Worm (Caenorhabditis elegans) whole organism, L1 larva: ENCODE results near the gene F35E12.6.
A peak's percentile ranks its signal among the peaks of the same experiment; 100 is the strongest.

Experiments
- F16B12.6 ChIP-seq: fragments of 150-350 bp; optimal IDR thresholded peaks from 2 replicates; lab custom pipeline; 2014; ENCODE audit warnings: missing biosample characterization, missing genetic modification characterization
- aly-2 ChIP-seq: fragments of 150-350 bp; optimal IDR thresholded peaks from 2 replicates; lab custom pipeline; 2014; ENCODE audit warnings: missing biosample characterization, missing genetic modification characterization
- blmp-1 ChIP-seq: fragments of 150-350 bp; optimal IDR thresholded peaks from 2 replicates; lab custom pipeline; 2014; ENCODE audit warnings: missing biosample characterization, missing genetic modification characterization
- ceh-63 ChIP-seq: fragments of 200-800 bp; sonication (Bioruptor generic); optimal IDR thresholded peaks from 2 replicates; lab custom pipeline; 2018; ENCODE audit warnings: mild to moderate bottlenecking, missing genetic modification characterization, missing compliant biosample characterization
- ceh-8 ChIP-seq: fragments of 200-800 bp; sonication (Bioruptor generic); optimal IDR thresholded peaks from 2 replicates; lab custom pipeline; 2018; ENCODE audit warnings: mild to moderate bottlenecking, missing genetic modification characterization, moderate library complexity, missing compliant biosample characterization
- ceh-88 ChIP-seq: fragments of 200-800 bp; sonication (Bioruptor generic); IDR thresholded peaks from 2 replicates; pipeline ENCODE4 v1.3.6; 2022; ENCODE audit warnings: missing genetic modification characterization, missing compliant biosample characterization
- dpl-1 ChIP-seq, 3 experiments: fragments of 150-350 bp in 2 of 3; sonication (generic microtip) in 1 of 3; optimal IDR thresholded peaks; 2 replicates each; lab custom pipeline; 2014 to 2017; ENCODE audit warnings: missing biosample characterization in 3 of 3, missing genetic modification characterization in 3 of 3, missing genetic modification reagents in 3 of 3
- dsc-1 ChIP-seq: sonication (generic microtip); optimal IDR thresholded peaks from 2 replicates; lab custom pipeline; 2016; ENCODE audit warnings: mild to moderate bottlenecking, missing genetic modification characterization, missing compliant biosample characterization
- efl-1 ChIP-seq, 4 experiments: fragments of 150-350 bp; optimal IDR thresholded peaks in 3 of 4; peaks in 1 of 4; 1 replicate in 1 of 4; 2 replicates in 3 of 4; lab custom pipeline; 2014; ENCODE audit warnings: missing biosample characterization in 2 of 4, missing genetic modification characterization in 2 of 4, missing genetic modification reagents in 2 of 4
- egl-13 ChIP-seq: sonication (generic microtip); optimal IDR thresholded peaks from 2 replicates; lab custom pipeline; 2016; ENCODE audit warnings: missing genotype, missing genetic modification reagents, missing genetic modification characterization, missing compliant biosample characterization
- egl-27 ChIP-seq, 2 experiments: fragments of 150-350 bp in 1 of 2; sonication (generic microtip); optimal IDR thresholded peaks; 3 replicates each; lab custom pipeline; 2017 to 2018; ENCODE audit warnings: missing biosample characterization in 2 of 2, missing genetic modification characterization in 2 of 2, missing genetic modification reagents in 2 of 2
- elt-2 ChIP-seq: sonication (generic microtip); optimal IDR thresholded peaks from 2 replicates; lab custom pipeline; 2016; ENCODE audit warnings: missing genetic modification characterization, mild to moderate bottlenecking, inconsistent platforms, missing compliant biosample characterization, missing genetic modification reagents
- elt-3 ChIP-seq, 6 experiments: fragments of 150-350 bp in 1 of 6; sonication (generic microtip); optimal IDR thresholded peaks; 2 replicates each; lab custom pipeline; 2017 to 2018; ENCODE audit warnings: missing biosample characterization in 6 of 6, missing genetic modification characterization in 6 of 6, inconsistent platforms in 1 of 6
- ets-5 ChIP-seq: fragments of 200-800 bp; sonication (Bioruptor generic); IDR thresholded peaks from 2 replicates; pipeline ENCODE4 v1.3.6; 2022; ENCODE audit warnings: missing genetic modification characterization, missing compliant biosample characterization
- fkh-8 ChIP-seq: sonication (generic microtip); optimal IDR thresholded peaks from 2 replicates; lab custom pipeline; 2016; ENCODE audit warnings: mild to moderate bottlenecking, missing genetic modification characterization, missing compliant biosample characterization
- fos-1 ChIP-seq: fragments of 150-350 bp; optimal IDR thresholded peaks from 2 replicates; lab custom pipeline; 2014; ENCODE audit warnings: missing biosample characterization, missing genetic modification characterization
- hlh-17 ChIP-seq: fragments of 200-800 bp; sonication (Bioruptor generic); optimal IDR thresholded peaks from 2 replicates; lab custom pipeline; 2018; ENCODE audit warnings: missing genetic modification characterization, mild to moderate bottlenecking, missing compliant biosample characterization, moderate library complexity, borderline replicate concordance
- hlh-4 ChIP-seq: sonication (generic microtip); optimal IDR thresholded peaks from 2 replicates; lab custom pipeline; 2016; ENCODE audit warnings: mild to moderate bottlenecking, missing genetic modification characterization, missing compliant biosample characterization
- hpl-2 ChIP-seq: fragments of 150-350 bp; optimal IDR thresholded peaks from 2 replicates; lab custom pipeline; 2014; ENCODE audit warnings: missing biosample characterization, missing genetic modification reagents, missing genetic modification characterization
- isw-1 ChIP-seq: fragments of 200-800 bp; sonication (Bioruptor generic); IDR thresholded peaks from 2 replicates; pipeline ENCODE4 v1.3.6; 2022; ENCODE audit warnings: missing genetic modification characterization, missing compliant biosample characterization
- jun-1 ChIP-seq: fragments of 150-350 bp; optimal IDR thresholded peaks from 2 replicates; lab custom pipeline; 2014; ENCODE audit warnings: missing biosample characterization, missing genetic modification reagents, missing genetic modification characterization
- lin-14 ChIP-seq: fragments of 200-800 bp; sonication (Bioruptor generic); optimal IDR thresholded peaks from 2 replicates; lab custom pipeline; 2018; ENCODE audit warnings: mild to moderate bottlenecking, missing genetic modification characterization, moderate library complexity, missing compliant biosample characterization
- lin-39 ChIP-seq: fragments of 150-350 bp; optimal IDR thresholded peaks from 2 replicates; lab custom pipeline; 2014; ENCODE audit warnings: missing biosample characterization, missing genetic modification reagents, missing genetic modification characterization
- mdl-1 ChIP-seq, 2 experiments: fragments of 150-350 bp; optimal IDR thresholded peaks; 2 replicates each; lab custom pipeline; 2014 to 2017; ENCODE audit warnings: missing biosample characterization in 2 of 2, missing genetic modification characterization in 2 of 2, inconsistent platforms in 1 of 2
- mef-2 ChIP-seq: fragments of 150-350 bp; optimal IDR thresholded peaks from 2 replicates; lab custom pipeline; 2014; ENCODE audit warnings: missing biosample characterization, missing genetic modification characterization
- mep-1 ChIP-seq: fragments of 150-350 bp; optimal IDR thresholded peaks from 2 replicates; lab custom pipeline; 2014; ENCODE audit warnings: missing biosample characterization, missing genetic modification characterization
- nhr-11 ChIP-seq: fragments of 150-350 bp; optimal IDR thresholded peaks from 2 replicates; lab custom pipeline; 2014; ENCODE audit warnings: missing biosample characterization, missing genetic modification characterization
- nhr-12 ChIP-seq: sonication (generic microtip); optimal IDR thresholded peaks from 2 replicates; lab custom pipeline; 2017; ENCODE audit warnings: missing biosample characterization, missing genetic modification characterization
- nhr-19 ChIP-seq: fragments of 200-800 bp; sonication (Bioruptor generic); conservative IDR thresholded peaks from 2 replicates; pipeline ENCODE4 v1.3.6; 2022; ENCODE audit warnings: missing genetic modification characterization, missing compliant biosample characterization
- nhr-47 ChIP-seq: sonication (generic microtip); optimal IDR thresholded peaks from 2 replicates; lab custom pipeline; 2016; ENCODE audit warnings: mild to moderate bottlenecking, missing genetic modification characterization, moderate library complexity, missing compliant biosample characterization
- nhr-71 ChIP-seq: sonication (generic microtip); optimal IDR thresholded peaks from 2 replicates; lab custom pipeline; 2016; ENCODE audit warnings: mild to moderate bottlenecking, missing genetic modification characterization, moderate library complexity, missing compliant biosample characterization
- nhr-76 ChIP-seq: sonication (generic microtip); optimal IDR thresholded peaks from 2 replicates; lab custom pipeline; 2017; ENCODE audit warnings: missing biosample characterization, missing genetic modification characterization
- nhr-84 ChIP-seq: sonication (generic microtip); optimal IDR thresholded peaks from 2 replicates; lab custom pipeline; 2017; ENCODE audit warnings: missing biosample characterization, missing genetic modification characterization
- nhr-85 ChIP-seq: sonication (generic microtip); peaks from one replicate; lab custom pipeline; 2016; ENCODE audit warnings: missing genetic modification characterization, inconsistent platforms, missing compliant biosample characterization
- nhr-90 ChIP-seq: sonication (generic microtip); optimal IDR thresholded peaks from 2 replicates; lab custom pipeline; 2016; ENCODE audit warnings: mild to moderate bottlenecking, missing genetic modification characterization, missing compliant biosample characterization; ENCODE audit not compliant: poor library complexity
- skn-1 ChIP-seq: fragments of 150-350 bp; optimal IDR thresholded peaks from 2 replicates; lab custom pipeline; 2014; ENCODE audit warnings: missing biosample characterization, missing genetic modification characterization
- snpc-4 ChIP-seq: fragments of 150-350 bp; optimal IDR thresholded peaks from 2 replicates; lab custom pipeline; 2014; ENCODE audit warnings: missing biosample characterization, missing genetic modification characterization
- snu-23 ChIP-seq: sonication (generic microtip); optimal IDR thresholded peaks from 2 replicates; lab custom pipeline; 2016; ENCODE audit warnings: missing genetic modification characterization, missing compliant biosample characterization
- sox-4 ChIP-seq: sonication (generic microtip); optimal IDR thresholded peaks from 2 replicates; lab custom pipeline; 2016; ENCODE audit warnings: missing genetic modification characterization, missing compliant biosample characterization
- sptf-1 ChIP-seq: fragments of 150-350 bp; optimal IDR thresholded peaks from 2 replicates; lab custom pipeline; 2014; ENCODE audit warnings: missing biosample characterization, missing genetic modification characterization
- sup-37 ChIP-seq: fragments of 200-800 bp; sonication (Bioruptor generic); optimal IDR thresholded peaks from 2 replicates; lab custom pipeline; 2018; ENCODE audit warnings: mild to moderate bottlenecking, missing genetic modification characterization, missing compliant biosample characterization
- swsn-7 ChIP-seq: sonication (generic microtip); optimal IDR thresholded peaks from 2 replicates; lab custom pipeline; 2016; ENCODE audit warnings: missing genetic modification characterization, missing compliant biosample characterization
- unc-130 ChIP-seq: fragments of 150-350 bp; optimal IDR thresholded peaks from 2 replicates; lab custom pipeline; 2017; ENCODE audit warnings: missing biosample characterization, missing genetic modification characterization, inconsistent platforms
- unc-30 ChIP-seq: sonication (generic microtip); optimal IDR thresholded peaks from 2 replicates; lab custom pipeline; 2017; ENCODE audit warnings: missing biosample characterization, missing genetic modification characterization
- unc-62 ChIP-seq: fragments of 150-350 bp; optimal IDR thresholded peaks from 2 replicates; lab custom pipeline; 2014; ENCODE audit warnings: missing biosample characterization, missing genetic modification reagents, missing genetic modification characterization
- unc-86 ChIP-seq: sonication (generic microtip); optimal IDR thresholded peaks from 2 replicates; lab custom pipeline; 2016; ENCODE audit warnings: missing genetic modification characterization, missing compliant biosample characterization
- vab-15 ChIP-seq: sonication (generic microtip); optimal IDR thresholded peaks from 2 replicates; lab custom pipeline; 2017; ENCODE audit warnings: missing genotype, mild to moderate bottlenecking, missing genetic modification characterization, missing compliant biosample characterization
- xbp-1 ChIP-seq: sonication (generic microtip); optimal IDR thresholded peaks from 2 replicates; lab custom pipeline; 2016; ENCODE audit warnings: missing genetic modification characterization, missing compliant biosample characterization

F35E12.6 gene

ce11 chrV:13757349-13757748, 21.3 kb upstream of the F35E12.6 start (continued):
- TF ChIP-seq efl-1 (optimal IDR thresholded peaks at IDR 0.05; lab: Kevin White, UChicago) (peak; percentile 25 to 29), efl-1 (GFP tag; optimal IDR thresholded peaks at IDR 0.05 in 1 of 2; lab: Kevin White, UChicago) (peak in 1 of 2 experiments; percentile 46), nhr-76 (tag; lab: Kevin White, UChicago) (no peak), sox-4 (tag; lab: Kevin White, UChicago) (no peak), ceh-63 (GFP tag; lab: Kevin White, UChicago) (no peak), mef-2 (tag; lab: Kevin White, UChicago) (no peak), hlh-17 (GFP tag; lab: Kevin White, UChicago) (no peak), jun-1 (no peak), fkh-8 (peak; percentile 80), nhr-12 (tag; lab: Kevin White, UChicago) (no peak), isw-1 (GFP tag; lab: Robert Waterston, UW) (no peak), nhr-71 (tag; lab: Kevin White, UChicago) (peak; percentile 16), elt-3 (tag; optimal IDR thresholded peaks at IDR 0.05; lab: Kevin White, UChicago) (no peak), hpl-2 (no peak), hlh-4 (tag; lab: Kevin White, UChicago) (no peak), egl-27 (tag; optimal IDR thresholded peaks at IDR 0.05; lab: Kevin White, UChicago) (no peak), unc-130 (no peak), ceh-8 (no peak), mdl-1 (tag; optimal IDR thresholded peaks at IDR 0.05; lab: Kevin White, UChicago) (no peak), vab-15 (tag; lab: Kevin White, UChicago) (no peak), snu-23 (GFP tag; lab: Kevin White, UChicago) (no peak), nhr-47 (tag; lab: Kevin White, UChicago) (no peak), nhr-11 (tag; lab: Kevin White, UChicago) (no peak), fos-1 (tag; lab: Kevin White, UChicago) (no peak), dpl-1 (GFP tag; optimal IDR thresholded peaks at IDR 0.05; lab: Kevin White, UChicago) (peak in 1 of 3 experiments; percentile 51), F16B12.6 (tag; lab: Kevin White, UChicago) (no peak), elt-2 (tag; lab: Kevin White, UChicago) (no peak), dsc-1 (tag; lab: Kevin White, UChicago) (no peak), nhr-90 (tag; lab: Kevin White, UChicago) (no peak)
- TF ChIP-seq, all 84 proteins: peak for 10

DNA sequence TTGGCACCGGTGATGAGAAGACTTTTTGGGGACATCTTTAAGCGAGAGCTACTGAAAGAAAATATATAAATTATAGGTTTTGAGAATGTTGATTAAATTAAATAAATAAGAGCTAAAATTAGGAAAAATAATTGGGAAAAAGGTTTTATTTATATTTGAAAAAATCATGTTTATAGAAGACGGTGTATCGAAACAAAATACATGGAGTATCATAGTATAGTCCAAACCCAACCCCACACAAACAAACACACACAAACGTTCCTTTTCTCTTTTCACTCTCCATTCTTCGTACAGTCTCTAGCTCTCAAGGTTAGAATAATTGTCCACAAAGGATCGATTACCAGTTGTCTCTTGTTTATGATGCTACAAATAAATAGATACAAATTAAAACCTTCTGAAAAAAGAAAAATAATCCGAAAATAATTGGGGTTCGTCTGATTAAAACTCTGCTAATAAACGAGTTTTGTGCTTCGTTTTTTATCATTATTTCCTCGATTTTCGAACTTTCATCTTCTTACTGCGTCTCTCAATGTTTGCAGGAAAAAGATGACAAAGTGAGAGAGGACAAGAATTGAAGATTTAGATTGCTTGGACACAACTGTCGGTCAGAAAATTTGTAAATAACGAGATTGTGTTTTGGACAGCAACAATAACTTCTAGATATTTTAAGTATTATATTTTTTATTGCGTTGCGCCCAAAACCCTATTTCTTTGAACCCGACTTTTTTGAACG, 20.5 kb upstream of the F35E12.6 start, which contains the start of gene F20G2.2:
F20G2.2 (minus strand) TSS at position 51 of the 733 bp plus-strand sequence.
- TF ChIP-seq aly-2 (tag; lab: Kevin White, UChicago) = no peak
- no peak for TF ChIP-seq sup-37
- peak; percentile 56 for TF ChIP-seq skn-1
- no peak for TF ChIP-seq nhr-84 (tag; lab: Kevin White, UChicago)
- peak; percentile 24 for TF ChIP-seq snu-23 (GFP tag; lab: Kevin White, UChicago)
- TF ChIP-seq egl-13 (tag; lab: Kevin White, UChicago) = no peak
- no peak for TF ChIP-seq nhr-47 (tag; lab: Kevin White, UChicago)
- no peak for TF ChIP-seq ceh-88 (GFP tag; lab: Robert Waterston, UW)
- TF ChIP-seq efl-1 (optimal IDR thresholded peaks at IDR 0.05; lab: Kevin White, UChicago) = no peak
- TF ChIP-seq efl-1 (GFP tag; optimal IDR thresholded peaks at IDR 0.05 in 1 of 2; lab: Kevin White, UChicago) = peak in 1 of 2 experiments; percentile 11
- TF ChIP-seq blmp-1 (tag; lab: Kevin White, UChicago) = peak; percentile 23
- no peak for TF ChIP-seq unc-86
- TF ChIP-seq unc-62 (GFP tag; lab: Kevin White, UChicago) = no peak
- peak; percentile 13 for TF ChIP-seq nhr-85 (tag; lab: Kevin White, UChicago)
- no peak for TF ChIP-seq lin-39
- TF ChIP-seq nhr-19 (GFP tag; lab: Robert Waterston, UW) = no peak
- no peak for TF ChIP-seq xbp-1 (tag; lab: Kevin White, UChicago)
- TF ChIP-seq isw-1 (GFP tag; lab: Robert Waterston, UW) = no peak
- TF ChIP-seq swsn-7 (tag; lab: Kevin White, UChicago) = no peak
- peak; percentile 72 for TF ChIP-seq lin-14 (GFP tag; lab: Kevin White, UChicago)
- TF ChIP-seq nhr-71 (tag; lab: Kevin White, UChicago) = peak; percentile 44
- no peak for TF ChIP-seq unc-30 (tag; lab: Kevin White, UChicago)
- peak; percentile 38 for TF ChIP-seq mep-1
- TF ChIP-seq sptf-1 (tag; lab: Kevin White, UChicago) = no peak
- TF ChIP-seq ets-5 (GFP tag; lab: Robert Waterston, UW) = no peak
- TF ChIP-seq snpc-4 (tag; lab: Kevin White, UChicago) = no peak
